Worm (Caenorhabditis elegans): ENCODE measurements around the gene ZK354.2.
"Not testable (repeated sequence)": the region's sequence is repeated elsewhere in the genome, so short reads cannot be mapped to it uniquely, and the experiment has no call there.

The ZK354.2 gene

DNA sequence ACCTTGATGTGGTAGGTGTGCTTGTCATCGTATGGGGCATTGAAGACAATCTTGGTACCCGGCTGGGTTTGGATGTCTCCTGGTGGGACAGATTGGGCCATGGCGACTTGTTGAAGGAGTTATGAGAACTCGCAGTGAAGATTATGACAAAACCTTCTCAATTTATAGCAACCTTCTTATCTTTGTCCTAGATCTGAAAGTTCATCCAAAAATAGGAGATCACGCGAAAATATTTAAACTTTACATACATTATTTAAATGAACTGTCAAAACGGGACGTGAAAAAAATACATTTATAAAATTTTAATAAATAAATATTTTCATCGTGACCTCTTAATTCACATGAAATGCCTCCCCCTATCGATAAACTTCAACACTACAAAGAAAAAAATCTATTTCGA lies at the start of gene ZK354.2, which contains the start of gene msp-59:
TSS of gene ZK354.2 (plus strand) at position 395 of the 400 bp plus-strand sequence.
TSS of gene msp-59 (minus strand) at position 101 of the 400 bp plus-strand sequence.
- not testable (repeated sequence) for TF ChIP-seq fax-1, nhr-232, rnt-1 (tag; optimal IDR thresholded peaks at IDR 0.05)

DNA sequence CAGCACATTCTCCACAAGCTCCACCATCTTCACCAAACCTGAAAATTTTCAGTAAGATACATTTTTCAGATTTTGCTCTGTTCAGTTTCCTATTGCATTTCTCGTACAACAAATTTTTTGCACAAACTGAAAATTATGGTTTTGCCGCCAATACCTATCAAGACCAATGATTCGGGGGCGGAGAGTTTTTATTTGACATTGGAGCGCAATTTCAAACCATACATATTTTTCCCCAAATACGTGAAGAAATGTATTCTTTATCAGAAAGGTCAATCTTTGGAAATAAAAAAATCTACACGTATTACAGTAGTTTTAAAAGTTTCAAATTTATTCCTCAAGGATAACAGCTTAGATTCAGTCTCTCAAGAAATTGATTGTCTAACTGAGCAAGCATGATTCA lies 46.7 kb upstream of the ZK354.2 start, which contains the start of gene F36H12.5:
TSS of gene F36H12.5 (plus strand) at position 301 of the 400 bp plus-strand sequence.
- TF ChIP-seq nfya-1 (tag; optimal IDR thresholded peaks at IDR 0.05) (no peak), pha-4 (tag; optimal IDR thresholded peaks at IDR 0.05) (no peak), ets-4 (tag; optimal IDR thresholded peaks at IDR 0.05) (no peak), che-1 (tag; optimal IDR thresholded peaks at IDR 0.05) (no peak), mec-3 (tag; optimal IDR thresholded peaks at IDR 0.05; ENCODE audit: borderline replicate concordance) (no peak), fkh-10 (GFP tag; optimal IDR thresholded peaks at IDR 0.05) (no peak), hlh-15 (tag; optimal IDR thresholded peaks at IDR 0.05) (no peak), C38D4.7 (GFP tag; optimal IDR thresholded peaks at IDR 0.05) (no peak), C08G9.2 (tag; optimal IDR thresholded peaks at IDR 0.05) (no peak), ceh-30 (tag; optimal IDR thresholded peaks at IDR 0.05) (no peak), ceh-31 (tag; optimal IDR thresholded peaks at IDR 0.05) (no peak), rnt-1 (tag; optimal IDR thresholded peaks at IDR 0.05) (no peak), hlh-13 (GFP tag; optimal IDR thresholded peaks at IDR 0.05) (no peak), unc-55 (GFP tag; optimal IDR thresholded peaks at IDR 0.05) (no peak), nhr-232 (tag; optimal IDR thresholded peaks at IDR 0.05) (no peak), pag-3 (tag; optimal IDR thresholded peaks at IDR 0.05; ENCODE audit: borderline replicate concordance) (no peak), unc-86 (tag; optimal IDR thresholded peaks at IDR 0.05) (no peak), odd-2 (tag; optimal IDR thresholded peaks at IDR 0.05) (no peak)

DNA sequence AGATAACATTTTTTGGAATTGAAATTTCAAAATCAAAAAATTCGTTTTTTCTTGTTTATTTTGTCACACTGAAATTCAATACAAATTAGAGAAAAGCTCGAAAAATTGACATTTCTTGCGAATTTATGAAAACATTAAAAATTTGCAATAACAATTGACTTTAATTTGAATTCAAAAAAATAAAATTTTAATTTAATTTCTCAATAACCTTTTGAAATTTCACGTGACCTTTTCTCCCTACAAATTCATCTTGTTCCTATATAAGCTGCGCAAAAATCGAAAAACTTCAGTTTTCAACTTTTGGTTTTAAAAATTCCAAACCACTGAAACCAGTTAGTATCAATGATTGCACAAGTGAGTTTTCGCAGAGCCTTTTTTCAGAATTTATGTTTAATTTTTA lies 44.4 kb upstream of the ZK354.2 start, which contains the start of gene F36H12.4:
TSS of gene F36H12.4 (plus strand) at position 301 of the 400 bp plus-strand sequence.
- TF ChIP-seq unc-42 (tag; optimal IDR thresholded peaks at IDR 0.05) (no peak), zip-5 (tag; optimal IDR thresholded peaks at IDR 0.05) (no peak), lim-6 (tag; optimal IDR thresholded peaks at IDR 0.05) (no peak), ztf-16 (tag; optimal IDR thresholded peaks at IDR 0.05) (no peak), pag-3 (tag; optimal IDR thresholded peaks at IDR 0.05; ENCODE audit: borderline replicate concordance) (no peak), fax-1 (tag; optimal IDR thresholded peaks at IDR 0.05) (no peak), nhr-11 (tag; optimal IDR thresholded peaks at IDR 0.05) (no peak), K09A11.1 (tag; optimal IDR thresholded peaks at IDR 0.05; ENCODE audit: insufficient read depth) (no peak), ets-4 (tag; optimal IDR thresholded peaks at IDR 0.05) (no peak), pqm-1 (tag; optimal IDR thresholded peaks at IDR 0.05) (no peak)

DNA sequence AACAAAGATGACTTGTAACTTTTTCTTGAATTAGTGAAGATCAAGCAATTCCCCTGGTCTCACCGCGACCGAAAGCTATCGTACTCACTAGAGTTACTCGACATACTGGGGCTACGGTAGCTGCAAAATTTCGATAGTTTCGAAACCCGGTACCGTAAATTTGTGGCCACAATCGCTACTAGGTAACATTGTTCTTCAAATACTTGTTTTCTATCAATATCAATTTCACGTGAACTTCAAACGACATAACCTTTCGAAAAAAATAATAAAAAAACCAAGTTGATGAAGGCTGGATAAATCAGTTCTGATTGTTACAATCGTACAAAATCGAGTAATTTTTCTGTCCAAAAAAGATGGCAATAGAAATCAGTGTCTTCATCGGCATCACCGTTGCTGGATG lies 40.7 kb upstream of the ZK354.2 start, which contains the start of gene F36H12.3:
TSS of gene F36H12.3 (plus strand) at position 301 of the 400 bp plus-strand sequence.
- TF ChIP-seq nhr-232 (tag; optimal IDR thresholded peaks at IDR 0.05) (no peak), ceh-14 (tag; optimal IDR thresholded peaks at IDR 0.05) (no peak), F13H6.1 (tag; optimal IDR thresholded peaks at IDR 0.05) (no peak), sox-2 (GFP tag; IDR thresholded peaks at IDR 0.05) (no peak)

DNA sequence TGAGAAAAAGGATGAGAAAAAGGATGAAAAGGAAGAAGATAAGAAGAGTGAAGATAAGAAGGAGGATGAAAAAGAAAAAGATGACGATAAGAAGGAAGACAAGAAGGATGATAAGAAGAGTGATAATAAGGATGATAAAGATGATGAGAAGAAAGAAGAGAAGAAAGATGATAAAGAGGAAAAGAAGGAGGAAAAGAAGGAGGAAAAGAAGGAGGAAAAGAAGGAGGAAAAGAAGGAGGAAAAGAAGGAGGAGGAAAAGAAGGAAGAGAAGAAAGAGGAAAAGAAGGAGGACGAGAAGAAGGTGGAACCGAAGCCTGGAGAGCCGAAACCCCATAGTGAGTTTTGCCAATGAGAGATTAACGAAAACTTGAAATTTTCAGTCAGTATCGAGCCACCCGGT lies 39.8 kb upstream of the ZK354.2 start:
- peak; percentile 70 for TF ChIP-seq elt-2 (tag; optimal IDR thresholded peaks at IDR 0.05)
- no peak for TF ChIP-seq dve-1 (tag; optimal IDR thresholded peaks at IDR 0.05)

DNA sequence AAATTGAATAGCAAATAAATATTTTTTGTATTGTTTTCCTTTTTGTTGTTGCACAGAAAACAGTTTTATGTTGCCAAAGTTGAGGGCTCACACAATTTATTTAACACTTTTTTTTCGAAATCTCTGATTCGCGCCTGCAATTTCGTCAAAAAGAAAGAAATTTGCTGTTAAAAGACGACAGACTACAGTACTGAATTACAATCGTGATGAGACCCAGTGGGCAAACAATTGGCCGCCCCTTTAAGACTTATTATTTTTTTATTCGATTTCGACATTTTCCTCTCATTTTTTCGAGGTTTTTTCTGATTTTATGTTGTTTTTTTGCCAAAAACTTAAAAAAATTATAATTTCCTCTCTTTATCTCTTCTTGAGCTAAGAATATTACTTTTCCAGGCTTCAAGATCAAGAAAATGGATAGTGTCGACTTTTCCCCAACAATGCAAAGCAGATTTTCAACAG lies 39.1 kb upstream of the ZK354.2 start, which contains the start of gene slfl-4:
TSS of gene slfl-4 (plus strand) at position 409 of the 459 bp plus-strand sequence.
- TF ChIP-seq mec-3 (tag; optimal IDR thresholded peaks at IDR 0.05; ENCODE audit: borderline replicate concordance): no peak
- TF ChIP-seq elt-4 (tag; optimal IDR thresholded peaks at IDR 0.05): no peak
- no peak for TF ChIP-seq elt-2 (tag; optimal IDR thresholded peaks at IDR 0.05)
- TF ChIP-seq F13H6.1 (tag; optimal IDR thresholded peaks at IDR 0.05): no peak
- no peak for TF ChIP-seq ceh-30 (tag; optimal IDR thresholded peaks at IDR 0.05)
- no peak for TF ChIP-seq pqm-1 (tag; optimal IDR thresholded peaks at IDR 0.05)
- TF ChIP-seq hlh-15 (tag; optimal IDR thresholded peaks at IDR 0.05): no peak
- no peak for TF ChIP-seq ceh-22 (tag; optimal IDR thresholded peaks at IDR 0.05)
- no peak for TF ChIP-seq hlh-30 (tag; optimal IDR thresholded peaks at IDR 0.05; ENCODE audit: insufficient read depth)
- TF ChIP-seq ceh-18 (tag; optimal IDR thresholded peaks at IDR 0.05): no peak
- TF ChIP-seq unc-55 (GFP tag; optimal IDR thresholded peaks at IDR 0.05): no peak
- no peak for TF ChIP-seq sdc-2 (tag; optimal IDR thresholded peaks at IDR 0.05)
- TF ChIP-seq unc-3 (GFP tag; conservative IDR thresholded peaks at IDR 0.05): no peak
- no peak for TF ChIP-seq unc-3 (tag; optimal IDR thresholded peaks at IDR 0.05)
- TF ChIP-seq ceh-48 (tag; optimal IDR thresholded peaks at IDR 0.05): no peak
- TF ChIP-seq ceh-14 (tag; optimal IDR thresholded peaks at IDR 0.05): no peak
- no peak for TF ChIP-seq ceh-24 (tag; optimal IDR thresholded peaks at IDR 0.05)
- TF ChIP-seq nfya-1 (tag; optimal IDR thresholded peaks at IDR 0.05): no peak
- no peak for TF ChIP-seq fax-1 (tag; optimal IDR thresholded peaks at IDR 0.05)
- TF ChIP-seq fkh-10 (GFP tag; optimal IDR thresholded peaks at IDR 0.05): no peak
- no peak for TF ChIP-seq pax-1 (tag; optimal IDR thresholded peaks at IDR 0.05)
